Worm (Caenorhabditis elegans): ENCODE data around the gene C45B11.8.

ce11 chrV:11065513-11065912, 24.9 kb downstream of the C45B11.8 start, which contains the start of gene nlp-80:
- TF ChIP-seq ceh-90 (tag; optimal IDR thresholded peaks at IDR 0.05) (no peak), unc-62 (GFP tag; optimal IDR thresholded peaks at IDR 0.05) (no peak), sup-37 (GFP tag; optimal IDR thresholded peaks at IDR 0.05) (no peak), ama-1 (optimal IDR thresholded peaks at IDR 0.05) (no peak), tlp-1 (tag; optimal IDR thresholded peaks at IDR 0.05) (no peak), alr-1 (tag; optimal IDR thresholded peaks at IDR 0.05; ENCODE audit: borderline replicate concordance) (no peak), unc-86 (tag; optimal IDR thresholded peaks at IDR 0.05) (no peak), fos-1 (tag; optimal IDR thresholded peaks at IDR 0.05) (no peak), pqm-1 (tag; optimal IDR thresholded peaks at IDR 0.05) (no peak), egl-27 (tag; optimal IDR thresholded peaks at IDR 0.05) (no peak), skn-1 (tag; optimal IDR thresholded peaks at IDR 0.05) (no peak)

All from whole organism, L1 larva.